Worm (Caenorhabditis elegans) whole organism, L2 larva: ENCODE measurements around the gene ptp-2.

ENCODE experiments used
- F13H6.1 ChIP-seq: sonication (generic microtip); optimal IDR thresholded peaks from 2 replicates; lab custom pipeline; 2016; ENCODE audit warnings: missing genetic modification characterization, missing compliant biosample characterization
- R02D3.7 ChIP-seq: fragments of 150-350 bp; optimal IDR thresholded peaks from 2 replicates; lab custom pipeline; 2014; ENCODE audit warnings: missing biosample characterization, missing genetic modification characterization
- Y55F3AM.14 ChIP-seq: fragments of 200-800 bp; sonication (Bioruptor generic); optimal IDR thresholded peaks from 2 replicates; lab custom pipeline; 2018; ENCODE audit warnings: mild to moderate bottlenecking, missing genetic modification characterization, missing compliant biosample characterization
- alr-1 ChIP-seq: fragments of 150-350 bp; optimal IDR thresholded peaks from 2 replicates; lab custom pipeline; 2014; ENCODE audit warnings: missing biosample characterization, missing genetic modification characterization
- blmp-1 ChIP-seq: sonication (generic microtip); optimal IDR thresholded peaks from 2 replicates; lab custom pipeline; 2017; ENCODE audit warnings: missing genetic modification characterization, mild to moderate bottlenecking, missing compliant biosample characterization, antibody characterized with exemption, moderate library complexity; ENCODE audit not compliant: insufficient read depth
- ceh-16 ChIP-seq: fragments of 150-350 bp; optimal IDR thresholded peaks from 2 replicates; lab custom pipeline; 2014; ENCODE audit warnings: missing biosample characterization, missing genetic modification characterization
- ceh-82 ChIP-seq: fragments of 150-350 bp; optimal IDR thresholded peaks from 2 replicates; lab custom pipeline; 2014; ENCODE audit warnings: missing biosample characterization, missing genetic modification characterization
- crh-2 ChIP-seq: sonication (generic microtip); optimal IDR thresholded peaks from 2 replicates; lab custom pipeline; 2017; ENCODE audit warnings: missing biosample characterization, missing genetic modification characterization
- dmd-4 ChIP-seq: sonication (generic microtip); optimal IDR thresholded peaks from 2 replicates; lab custom pipeline; 2017; ENCODE audit warnings: missing biosample characterization, missing genetic modification characterization
- egl-27 ChIP-seq: sonication (generic microtip); optimal IDR thresholded peaks from 3 replicates; lab custom pipeline; 2017; ENCODE audit warnings: missing biosample characterization, missing genetic modification reagents, missing genetic modification characterization
- fos-1 ChIP-seq: fragments of 150-350 bp; optimal IDR thresholded peaks from 2 replicates; lab custom pipeline; 2014; ENCODE audit warnings: missing biosample characterization, missing genetic modification characterization
- gmeb-1 ChIP-seq: fragments of 150-350 bp; optimal IDR thresholded peaks from 2 replicates; lab custom pipeline; 2014; ENCODE audit warnings: missing biosample characterization, missing genetic modification characterization
- lin-11 ChIP-seq: fragments of 150-350 bp; sonication (generic microtip); optimal IDR thresholded peaks from 2 replicates; lab custom pipeline; 2014; ENCODE audit warnings: missing biosample characterization, missing genetic modification characterization, inconsistent platforms, mixed read lengths
- lin-39 ChIP-seq: fragments of 150-350 bp; optimal IDR thresholded peaks from 2 replicates; lab custom pipeline; 2014; ENCODE audit warnings: missing biosample characterization, missing genetic modification reagents, missing genetic modification characterization
- lsy-2 ChIP-seq, 2 experiments: fragments of 150-350 bp in 1 of 2; sonication (generic microtip) in 1 of 2; optimal IDR thresholded peaks; 2 replicates each; lab custom pipeline; 2014 to 2017; ENCODE audit warnings: missing biosample characterization in 2 of 2, missing genetic modification characterization in 2 of 2
- mab-5 ChIP-seq: fragments of 150-350 bp; optimal IDR thresholded peaks from 2 replicates; lab custom pipeline; 2014; ENCODE audit warnings: missing biosample characterization, missing genetic modification characterization
- mbf-1 ChIP-seq: sonication (generic microtip); optimal IDR thresholded peaks from 2 replicates; lab custom pipeline; 2017; ENCODE audit warnings: missing biosample characterization, missing genetic modification characterization
- mdl-1 ChIP-seq, 2 experiments: fragments of 150-350 bp in 1 of 2; sonication (generic microtip) in 1 of 2; optimal IDR thresholded peaks; 2 replicates each; lab custom pipeline; 2017; ENCODE audit warnings: missing biosample characterization in 2 of 2, missing genetic modification characterization in 2 of 2
- nhr-10 ChIP-seq: sonication (generic microtip); optimal IDR thresholded peaks from 2 replicates; lab custom pipeline; 2017; ENCODE audit warnings: missing biosample characterization, missing genetic modification characterization
- nhr-11 ChIP-seq: fragments of 150-350 bp; optimal IDR thresholded peaks from 2 replicates; lab custom pipeline; 2014; ENCODE audit warnings: missing biosample characterization, missing genetic modification characterization
- nhr-12 ChIP-seq: fragments of 150-350 bp; optimal IDR thresholded peaks from 2 replicates; lab custom pipeline; 2014; ENCODE audit warnings: missing biosample characterization, missing genetic modification characterization
- nhr-129 ChIP-seq: fragments of 150-350 bp; optimal IDR thresholded peaks from 2 replicates; lab custom pipeline; 2014; ENCODE audit warnings: missing biosample characterization, missing genetic modification characterization
- nhr-21 ChIP-seq: fragments of 150-350 bp; optimal IDR thresholded peaks from 2 replicates; lab custom pipeline; 2014; ENCODE audit warnings: missing biosample characterization, missing genetic modification characterization
- nhr-23 ChIP-seq: fragments of 150-350 bp; optimal IDR thresholded peaks from 2 replicates; lab custom pipeline; 2014; ENCODE audit warnings: missing biosample characterization, missing genetic modification reagents, missing genetic modification characterization
- nhr-237 ChIP-seq: fragments of 150-350 bp; optimal IDR thresholded peaks from 2 replicates; lab custom pipeline; 2014; ENCODE audit warnings: missing biosample characterization, missing genetic modification characterization
- nhr-25 ChIP-seq: fragments of 150-350 bp; sonication (generic microtip); optimal IDR thresholded peaks from 3 replicates; lab custom pipeline; 2014; ENCODE audit warnings: missing biosample characterization, missing genetic modification characterization
- nhr-77 ChIP-seq: fragments of 150-350 bp; optimal IDR thresholded peaks from 2 replicates; lab custom pipeline; 2014; ENCODE audit warnings: missing biosample characterization, missing genetic modification characterization
- peb-1 ChIP-seq: fragments of 150-350 bp; optimal IDR thresholded peaks from 2 replicates; lab custom pipeline; 2014; ENCODE audit warnings: missing biosample characterization, missing genetic modification characterization
- sem-4 ChIP-seq: fragments of 150-350 bp; optimal IDR thresholded peaks from 2 replicates; lab custom pipeline; 2014; ENCODE audit warnings: missing biosample characterization, missing genetic modification reagents, missing genetic modification characterization
- skn-1 ChIP-seq: sonication (generic microtip); optimal IDR thresholded peaks from 2 replicates; lab custom pipeline; 2017; ENCODE audit warnings: missing biosample characterization, missing genetic modification characterization
- sma-9 ChIP-seq, 2 experiments: fragments of 150-350 bp in 1 of 2; sonication (generic microtip) in 1 of 2; optimal IDR thresholded peaks; 2 replicates each; lab custom pipeline; 2014 to 2016; ENCODE audit warnings: missing genetic modification characterization in 2 of 2, mild to moderate bottlenecking in 1 of 2, missing biosample characterization in 1 of 2, missing compliant biosample characterization in 1 of 2, missing genetic modification reagents in 1 of 2, moderate library complexity in 1 of 2
- unc-39 ChIP-seq: fragments of 150-350 bp; optimal IDR thresholded peaks from 2 replicates; lab custom pipeline; 2014; ENCODE audit warnings: missing biosample characterization, missing genetic modification characterization
- unc-55 ChIP-seq: fragments of 150-350 bp; sonication (generic microtip); optimal IDR thresholded peaks from 3 replicates; lab custom pipeline; 2014; ENCODE audit warnings: missing biosample characterization, missing genetic modification reagents, missing genetic modification characterization
- unc-62 ChIP-seq: fragments of 150-350 bp; optimal IDR thresholded peaks from 2 replicates; lab custom pipeline; 2014; ENCODE audit warnings: missing biosample characterization, missing genetic modification reagents, missing genetic modification characterization
- zag-1 ChIP-seq: fragments of 150-350 bp; optimal IDR thresholded peaks from 2 replicates; lab custom pipeline; 2014; ENCODE audit warnings: missing biosample characterization, missing genetic modification characterization
- ztf-11 ChIP-seq: sonication (generic microtip); optimal IDR thresholded peaks from 2 replicates; lab custom pipeline; 2017; ENCODE audit warnings: missing biosample characterization, missing genetic modification characterization
- ztf-4 ChIP-seq: fragments of 150-350 bp; optimal IDR thresholded peaks from 2 replicates; lab custom pipeline; 2014; ENCODE audit warnings: missing biosample characterization, missing genetic modification characterization

Gene ptp-2

DNA sequence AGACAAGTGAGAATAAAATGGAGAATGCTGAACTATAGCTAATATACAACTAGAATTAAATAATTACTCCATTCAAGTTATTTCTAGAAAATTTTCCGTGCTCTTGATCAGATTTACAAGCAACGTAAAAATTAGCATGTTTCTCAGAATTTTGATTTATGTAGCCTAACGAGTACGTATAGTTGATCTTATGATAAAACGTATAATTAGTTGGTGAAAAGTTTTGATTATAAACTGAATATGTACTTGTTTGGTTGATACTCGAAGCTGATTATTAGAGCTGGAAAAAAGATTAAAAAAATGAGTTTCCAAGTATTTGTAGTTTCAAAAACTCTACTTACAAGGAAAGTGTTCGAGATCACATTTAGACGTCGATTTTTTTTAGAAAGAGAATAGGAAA is 21.9 kb upstream of the ptp-2 start:
- TF ChIP-seq ztf-11 (tag; lab: Kevin White, UChicago) (no peak), nhr-21 (tag; lab: Kevin White, UChicago) (peak; percentile 23)

DNA sequence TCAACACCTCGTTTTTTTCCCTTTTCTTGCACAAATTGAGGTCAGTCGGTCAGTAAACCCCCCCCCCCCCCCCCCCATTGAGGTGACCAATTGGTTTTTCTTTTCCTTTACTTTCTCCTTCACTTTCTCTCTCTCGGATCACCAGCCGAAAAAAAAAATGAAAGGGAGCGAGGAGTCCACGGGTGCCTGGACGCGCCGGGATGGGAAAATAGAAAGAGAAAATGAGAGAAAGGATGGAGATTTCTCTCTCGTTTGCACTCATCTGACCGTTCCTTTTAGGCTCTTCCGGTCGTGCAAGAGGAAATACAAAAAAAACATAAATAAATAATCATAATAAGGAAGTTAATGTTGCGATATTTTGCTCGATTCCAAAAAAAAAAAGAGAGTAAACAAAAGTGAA is 19.4 kb upstream of the ptp-2 start:
- peak; percentile 19 for TF ChIP-seq F13H6.1 (tag; lab: Kevin White, UChicago)
- no peak for TF ChIP-seq mdl-1 (tag; optimal IDR thresholded peaks at IDR 0.05; lab: Kevin White, UChicago)
- peak; percentile 26 for TF ChIP-seq egl-27 (tag; lab: Kevin White, UChicago)
- no peak for TF ChIP-seq sem-4 (tag; lab: Kevin White, UChicago)
- TF ChIP-seq lsy-2 (tag; optimal IDR thresholded peaks at IDR 0.05; lab: Kevin White, UChicago) = peak in 1 of 2 experiments; percentile 6
- TF ChIP-seq sma-9 (GFP tag; optimal IDR thresholded peaks at IDR 0.05; lab: Kevin White, UChicago) = no peak
- TF ChIP-seq sma-9 (tag; optimal IDR thresholded peaks at IDR 0.05; lab: Kevin White, UChicago) = no peak
- no peak for TF ChIP-seq nhr-25 (tag; lab: Kevin White, UChicago)
- TF ChIP-seq blmp-1 = peak; percentile 96
- TF ChIP-seq gmeb-1 (tag; lab: Kevin White, UChicago) = no peak

DNA sequence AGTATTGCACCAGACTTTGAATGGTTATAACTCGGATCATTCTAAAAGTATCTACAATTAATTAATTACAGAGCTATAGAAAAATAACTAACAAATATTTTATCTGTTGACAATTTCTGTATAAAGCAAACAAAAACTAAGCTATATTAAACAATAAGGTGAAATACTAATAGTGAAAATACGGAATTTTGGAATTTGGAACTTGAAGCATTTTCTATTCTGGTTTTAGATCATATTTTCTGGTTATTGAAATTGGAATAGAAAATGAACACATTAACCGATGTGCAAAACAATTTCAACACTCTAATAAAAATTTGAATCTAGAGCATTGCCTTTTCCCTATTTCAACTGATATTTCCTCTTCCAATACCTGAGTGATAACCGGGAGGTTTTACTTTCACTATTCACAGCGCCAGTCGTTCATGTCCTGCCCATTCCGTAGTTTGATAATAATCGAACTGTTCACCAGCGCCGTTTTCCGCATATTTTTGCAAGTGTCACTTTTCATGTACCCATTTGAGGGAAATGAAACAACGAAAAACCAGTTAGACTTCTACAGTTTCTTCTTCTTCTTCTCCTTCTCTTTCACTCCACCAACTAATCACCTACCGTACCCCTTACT is 18.5 kb upstream of the ptp-2 start:
- TF ChIP-seq mbf-1 (tag; lab: Kevin White, UChicago) (no peak), nhr-10 (tag; lab: Kevin White, UChicago) (no peak), lin-39 (tag; lab: Kevin White, UChicago) (no peak), R02D3.7 (tag; lab: Kevin White, UChicago) (no peak), blmp-1 (peak; percentile 31), mab-5 (tag; lab: Kevin White, UChicago) (no peak), fos-1 (tag; lab: Kevin White, UChicago) (peak; percentile 46), ztf-4 (tag; lab: Kevin White, UChicago) (no peak), unc-55 (GFP tag; lab: Kevin White, UChicago) (no peak), ceh-82 (tag; lab: Kevin White, UChicago) (no peak)

DNA sequence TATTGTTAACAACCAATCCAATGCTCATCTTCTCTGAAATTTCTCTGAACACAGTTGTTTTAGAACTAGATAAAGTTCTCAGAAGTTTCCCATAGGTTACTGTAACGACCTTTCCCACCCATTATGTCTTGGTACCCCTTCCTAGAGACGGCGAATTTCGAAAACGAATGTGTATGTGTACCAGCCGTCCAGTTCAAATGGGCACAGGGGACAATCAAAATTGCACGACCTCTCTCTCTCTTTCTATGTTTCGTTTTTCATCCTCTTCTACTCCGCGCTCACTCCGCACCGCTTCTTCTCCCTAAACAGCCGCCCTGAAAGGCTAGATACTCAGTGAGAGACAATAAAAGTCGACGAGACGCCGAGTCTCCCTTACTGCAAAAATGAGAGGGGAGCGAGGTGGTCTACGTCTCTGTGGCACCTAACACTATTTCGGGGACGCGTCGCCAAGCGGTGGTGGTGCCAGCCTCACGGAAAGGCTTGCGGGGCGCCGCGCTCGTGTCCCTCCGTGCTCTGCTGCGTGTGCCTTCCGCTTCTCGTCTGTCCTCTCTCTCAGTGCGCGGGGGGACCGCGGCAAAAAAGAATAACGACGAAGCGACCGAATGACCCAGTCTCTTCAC is 16.9 kb upstream of the ptp-2 start:
- TF ChIP-seq peb-1 (tag; lab: Kevin White, UChicago) (peak; percentile 46), zag-1 (tag; lab: Kevin White, UChicago) (peak; percentile 39), mdl-1 (tag; optimal IDR thresholded peaks at IDR 0.05; lab: Kevin White, UChicago) (peak in 1 of 2 experiments; percentile 7), nhr-237 (tag; lab: Kevin White, UChicago) (no peak), dmd-4 (no peak), nhr-12 (tag; lab: Kevin White, UChicago) (no peak), alr-1 (no peak), crh-2 (no peak), nhr-77 (no peak), lsy-2 (tag; optimal IDR thresholded peaks at IDR 0.05; lab: Kevin White, UChicago) (peak in 1 of 2 experiments; percentile 28), F13H6.1 (tag; lab: Kevin White, UChicago) (peak; percentile 52), mbf-1 (tag; lab: Kevin White, UChicago) (no peak), nhr-129 (no peak), ceh-82 (tag; lab: Kevin White, UChicago) (no peak), nhr-11 (no peak), lin-39 (tag; lab: Kevin White, UChicago) (peak; percentile 18), fos-1 (tag; lab: Kevin White, UChicago) (peak; percentile 38), sma-9 (GFP tag; optimal IDR thresholded peaks at IDR 0.05; lab: Kevin White, UChicago) (peak; percentile 39), sma-9 (tag; optimal IDR thresholded peaks at IDR 0.05; lab: Kevin White, UChicago) (no peak), sem-4 (tag; lab: Kevin White, UChicago) (peak; percentile 7), unc-39 (tag; lab: Kevin White, UChicago) (no peak), skn-1 (tag; lab: Kevin White, UChicago) (no peak), nhr-10 (tag; lab: Kevin White, UChicago) (no peak), ceh-16 (tag; lab: Kevin White, UChicago) (peak; percentile 11), unc-62 (GFP tag; lab: Kevin White, UChicago) (no peak), nhr-23 (tag; lab: Kevin White, UChicago) (no peak), Y55F3AM.14 (GFP tag; lab: Kevin White, UChicago) (peak; percentile 45), unc-55 (GFP tag; lab: Kevin White, UChicago) (peak; percentile 35), nhr-21 (tag; lab: Kevin White, UChicago) (peak; percentile 61), ztf-11 (tag; lab: Kevin White, UChicago) (no peak), egl-27 (tag; lab: Kevin White, UChicago) (peak; percentile 22), lin-11 (tag; lab: Kevin White, UChicago) (no peak)
